Fruit fly (Drosophila melanogaster): ENCODE data around the gene CG3552.

Gene CG3552

DNA sequence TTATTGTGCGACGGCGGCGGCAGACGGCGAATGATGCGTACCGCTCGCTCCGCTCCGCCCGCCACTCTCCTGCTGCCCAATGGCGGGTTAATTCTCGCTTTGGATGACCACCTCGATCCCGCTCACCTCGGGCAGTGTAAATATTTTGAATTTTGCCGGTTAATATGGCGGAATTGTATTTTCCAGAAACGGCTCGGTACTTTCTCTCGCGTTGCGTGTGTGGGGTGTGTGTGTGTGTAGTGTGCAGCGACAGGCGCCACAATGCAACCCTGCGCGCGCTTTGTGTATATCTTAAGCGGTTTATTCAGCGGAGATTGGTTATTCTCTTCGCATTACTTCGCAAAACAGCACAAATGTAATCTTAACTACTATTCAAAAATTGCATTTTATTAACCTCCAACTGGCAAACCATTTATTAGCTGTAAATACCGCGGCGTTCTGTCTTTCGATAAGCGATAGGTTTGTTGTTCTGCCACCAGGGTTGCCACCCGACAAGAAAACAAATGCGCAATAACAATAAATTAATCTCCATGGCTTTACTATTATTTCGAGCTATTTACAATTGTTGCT is at the start of gene CG3552, which contains the start of gene phol (continued):
- peak; percentile 13 for TF ChIP-seq mam (GFP tag; optimal IDR thresholded peaks at IDR 0.05)
- TF ChIP-seq CG8924 (tag; optimal IDR thresholded peaks at IDR 0.05): peak; percentile 51
- peak; percentile 48 for TF ChIP-seq Dp (GFP tag; optimal IDR thresholded peaks at IDR 0.05)
- TF ChIP-seq CG14710 (tag; optimal IDR thresholded peaks at IDR 0.05): peak; percentile 46
- no peak for TF ChIP-seq Ptx1 (GFP tag; IDR thresholded peaks at IDR 0.05)
- peak; percentile 4 for TF ChIP-seq Atf-2 (GFP tag; optimal IDR thresholded peaks at IDR 0.05)
- TF ChIP-seq Oli (tag; optimal IDR thresholded peaks at IDR 0.05): no peak
- peak; percentile 10 for TF ChIP-seq CG13424 (tag; optimal IDR thresholded peaks at IDR 0.05)
- TF ChIP-seq CG34422 (GFP tag; IDR thresholded peaks at IDR 0.05): peak; percentile 81
- no peak for TF ChIP-seq zen2 (GFP tag; IDR thresholded peaks at IDR 0.05; ENCODE audit: partially characterized antibody)
- TF ChIP-seq CG17361 (GFP tag; IDR thresholded peaks at IDR 0.05): 0 out of 3 replicates have a peak, but pooled peaks have one; percentile 42
- TF ChIP-seq CG2116 (GFP tag; optimal IDR thresholded peaks at IDR 0.05): peak; percentile 98
- TF ChIP-seq danr (GFP tag; IDR thresholded peaks at IDR 0.05): no peak
- TF ChIP-seq Opbp (GFP tag; IDR thresholded peaks at IDR 0.05; ENCODE audit: partially characterized antibody): 0 out of 3 replicates have a peak, but pooled peaks have one; percentile 38
- TF ChIP-seq CG9797 (GFP tag; optimal IDR thresholded peaks at IDR 0.05): peak; percentile 44
- peak; percentile 51 for TF ChIP-seq gfzf (GFP tag; optimal IDR thresholded peaks at IDR 0.05)
- TF ChIP-seq CG9609 (GFP tag; optimal IDR thresholded peaks at IDR 0.05): no peak
- peak; percentile 88 for TF ChIP-seq CG13624 (GFP tag; optimal IDR thresholded peaks at IDR 0.05)
- TF ChIP-seq Sry-δ (GFP tag; optimal IDR thresholded peaks at IDR 0.05): peak; percentile 62
- no peak for TF ChIP-seq wdn (GFP tag; IDR thresholded peaks at IDR 0.05)
- no peak for TF ChIP-seq pnt (GFP tag; optimal IDR thresholded peaks at IDR 0.05)
- TF ChIP-seq NC2β (GFP tag; optimal IDR thresholded peaks at IDR 0.05): peak; percentile 6
- TF ChIP-seq Rx (GFP tag; IDR thresholded peaks at IDR 0.05): no peak
- TF ChIP-seq CG10267 (tag; optimal IDR thresholded peaks at IDR 0.05): peak; percentile 48
- TF ChIP-seq CG15514 (GFP tag; optimal IDR thresholded peaks at IDR 0.05): peak; percentile 54
- no peak for TF ChIP-seq ab (GFP tag; optimal IDR thresholded peaks at IDR 0.05)
- TF ChIP-seq HLH4C (GFP tag; IDR thresholded peaks at IDR 0.05; ENCODE audit: partially characterized antibody): no peak
- TF ChIP-seq eyg (GFP tag; optimal IDR thresholded peaks at IDR 0.05): no peak
- TF ChIP-seq Bgb (GFP tag; IDR thresholded peaks at IDR 0.05; ENCODE audit: partially characterized antibody): peak; percentile 30; the same call in 1 of the 2 replicates
- TF ChIP-seq crol (GFP tag; IDR thresholded peaks at IDR 0.05): peak; percentile 25; the same call in 1 of the 2 replicates
- TF ChIP-seq da (GFP tag; optimal IDR thresholded peaks at IDR 0.05): no peak
- TF ChIP-seq HmgZ (tag; optimal IDR thresholded peaks at IDR 0.05): peak; percentile 3
- 0 out of 3 replicates have a peak, but pooled peaks have one; percentile 37 for TF ChIP-seq knrl (GFP tag; IDR thresholded peaks at IDR 0.05; ENCODE audit: partially characterized antibody)
- TF ChIP-seq CG5245 (GFP tag; optimal IDR thresholded peaks at IDR 0.05): peak; percentile 98
- peak; percentile 16; the same call in 1 of the 2 replicates for TF ChIP-seq ato (GFP tag; IDR thresholded peaks at IDR 0.05; ENCODE audit: partially characterized antibody)
- TF ChIP-seq nau (GFP tag; optimal IDR thresholded peaks at IDR 0.05): no peak
- no peak for TF ChIP-seq CG6689 (GFP tag; IDR thresholded peaks at IDR 0.05)
- peak; percentile 18 for TF ChIP-seq vfl (GFP tag; optimal IDR thresholded peaks at IDR 0.05)
- TF ChIP-seq gsb (GFP tag; IDR thresholded peaks at IDR 0.05): no peak
- peak; percentile 43 for TF ChIP-seq Nf-YC (tag; optimal IDR thresholded peaks at IDR 0.05)
- TF ChIP-seq CG2120 (GFP tag; optimal IDR thresholded peaks at IDR 0.05): peak; percentile 40
- no peak for TF ChIP-seq caup (GFP tag; optimal IDR thresholded peaks at IDR 0.05; ENCODE audit: severe bottlenecking)
- TF ChIP-seq PHDP (tag; optimal IDR thresholded peaks at IDR 0.05): peak; percentile 7
- TF ChIP-seq CG18619 (GFP tag; optimal IDR thresholded peaks at IDR 0.05): no peak
- peak; percentile 82 for TF ChIP-seq Med (GFP tag)
- peak; percentile 45; the same call in 1 of the 3 replicates for TF ChIP-seq hb (GFP tag; IDR thresholded peaks at IDR 0.05; ENCODE audit: partially characterized antibody)
- TF ChIP-seq Dref (GFP tag; IDR thresholded peaks at IDR 0.05): peak; percentile 64
- peak; percentile 24 for TF ChIP-seq bcd (GFP tag; optimal IDR thresholded peaks at IDR 0.05)
- TF ChIP-seq bsh (GFP tag; optimal IDR thresholded peaks at IDR 0.05): no peak

Measured in whole organism, embryonic.